Worm (Caenorhabditis elegans) whole organism, L3 larva: ENCODE data around the gene calu-1.

Experiments used
- R02D3.7 ChIP-seq: fragments of 150-350 bp; optimal IDR thresholded peaks from 2 replicates; lab custom pipeline; 2014; ENCODE audit warnings: missing biosample characterization, missing genetic modification characterization
- aly-2 ChIP-seq: fragments of 150-350 bp; optimal IDR thresholded peaks from 2 replicates; lab custom pipeline; 2014; ENCODE audit warnings: missing biosample characterization, missing genetic modification characterization
- ama-1 ChIP-seq: fragments of 150-350 bp; optimal IDR thresholded peaks from 2 replicates; lab custom pipeline; 2018
- ceh-16 ChIP-seq: sonication (generic microtip); optimal IDR thresholded peaks from 2 replicates; lab custom pipeline; 2017; ENCODE audit warnings: missing biosample characterization, missing genetic modification characterization
- ceh-28 ChIP-seq: fragments of 150-350 bp; optimal IDR thresholded peaks from 2 replicates; lab custom pipeline; 2014; ENCODE audit warnings: missing biosample characterization, missing genetic modification reagents, missing genetic modification characterization
- ceh-82 ChIP-seq: fragments of 150-350 bp; optimal IDR thresholded peaks from 2 replicates; lab custom pipeline; 2014; ENCODE audit warnings: missing biosample characterization, missing genetic modification characterization
- ceh-9 ChIP-seq: sonication (generic microtip); optimal IDR thresholded peaks from 2 replicates; lab custom pipeline; 2018; ENCODE audit warnings: missing biosample characterization, missing genetic modification characterization
- daf-12 ChIP-seq: fragments of 150-350 bp; optimal IDR thresholded peaks from 2 replicates; lab custom pipeline; 2014; ENCODE audit warnings: missing biosample characterization, missing genetic modification reagents, missing genetic modification characterization
- egl-27 ChIP-seq: sonication (generic microtip); optimal IDR thresholded peaks from 4 replicates; lab custom pipeline; 2017; ENCODE audit warnings: missing biosample characterization, missing genetic modification reagents, missing genetic modification characterization
- egl-5 ChIP-seq: fragments of 150-350 bp; optimal IDR thresholded peaks from 2 replicates; lab custom pipeline; 2017; ENCODE audit warnings: missing biosample characterization, missing genetic modification reagents, missing genetic modification characterization, inconsistent platforms
- elt-1 ChIP-seq: fragments of 150-350 bp; optimal IDR thresholded peaks from 2 replicates; lab custom pipeline; 2014; ENCODE audit warnings: missing biosample characterization, missing genetic modification characterization
- elt-2 ChIP-seq: sonication (generic microtip); optimal IDR thresholded peaks from 2 replicates; lab custom pipeline; 2016; ENCODE audit warnings: missing genetic modification reagents, mild to moderate bottlenecking, missing genetic modification characterization, missing compliant biosample characterization
- elt-3 ChIP-seq, 3 experiments: fragments of 150-350 bp in 1 of 3; sonication (generic microtip) in 2 of 3; optimal IDR thresholded peaks; 2 replicates in 2 of 3; 4 replicates in 1 of 3; lab custom pipeline; 2014 to 2017; ENCODE audit warnings: missing biosample characterization in 3 of 3, missing genetic modification characterization in 3 of 3
- eor-1 ChIP-seq, 2 experiments: fragments of 150-350 bp; optimal IDR thresholded peaks; 2 replicates each; lab custom pipeline; 2014 to 2018; ENCODE audit warnings: missing biosample characterization in 2 of 2, missing genetic modification characterization in 2 of 2
- fkh-10 ChIP-seq: sonication (generic microtip); optimal IDR thresholded peaks from 2 replicates; lab custom pipeline; 2017; ENCODE audit warnings: missing biosample characterization, missing genetic modification reagents, missing genetic modification characterization
- fkh-2 ChIP-seq: fragments of 150-350 bp; optimal IDR thresholded peaks from 2 replicates; lab custom pipeline; 2014; ENCODE audit warnings: missing biosample characterization, missing genetic modification reagents, missing genetic modification characterization
- fos-1 ChIP-seq: fragments of 150-350 bp; optimal IDR thresholded peaks from 2 replicates; lab custom pipeline; 2014; ENCODE audit warnings: missing biosample characterization, missing genetic modification characterization
- hmg-11 ChIP-seq: sonication (generic microtip); optimal IDR thresholded peaks from 2 replicates; lab custom pipeline; 2016; ENCODE audit warnings: missing genetic modification characterization, missing compliant biosample characterization
- jun-1 ChIP-seq: fragments of 150-350 bp; optimal IDR thresholded peaks from 2 replicates; lab custom pipeline; 2014; ENCODE audit warnings: missing biosample characterization, missing genetic modification reagents, missing genetic modification characterization
- lin-15B ChIP-seq: fragments of 150-350 bp; optimal IDR thresholded peaks from 2 replicates; lab custom pipeline; 2014; ENCODE audit warnings: missing biosample characterization, missing genetic modification characterization
- lin-39 ChIP-seq: fragments of 150-350 bp; optimal IDR thresholded peaks from 2 replicates; lab custom pipeline; 2018; ENCODE audit warnings: missing biosample characterization, missing genetic modification reagents, missing genetic modification characterization
- lsy-12 ChIP-seq: sonication (generic microtip); optimal IDR thresholded peaks from 2 replicates; lab custom pipeline; 2016; ENCODE audit warnings: mild to moderate bottlenecking, missing genetic modification characterization, missing compliant biosample characterization
- mml-1 ChIP-seq: fragments of 150-350 bp; sonication (generic microtip); optimal IDR thresholded peaks from 3 replicates; lab custom pipeline; 2014; ENCODE audit warnings: missing biosample characterization, missing genetic modification characterization
- nfya-1 ChIP-seq: sonication (generic microtip); optimal IDR thresholded peaks from 2 replicates; lab custom pipeline; 2017; ENCODE audit warnings: missing genetic modification characterization, mild to moderate bottlenecking, missing compliant biosample characterization, antibody characterized with exemption, moderate library complexity; ENCODE audit not compliant: insufficient read depth
- nhr-11 ChIP-seq: fragments of 150-350 bp; optimal IDR thresholded peaks from 2 replicates; lab custom pipeline; 2014; ENCODE audit warnings: missing biosample characterization, missing genetic modification characterization
- nhr-12 ChIP-seq: fragments of 150-350 bp; optimal IDR thresholded peaks from 2 replicates; lab custom pipeline; 2014; ENCODE audit warnings: missing biosample characterization, missing genetic modification characterization
- nhr-23 ChIP-seq: fragments of 150-350 bp; optimal IDR thresholded peaks from 2 replicates; lab custom pipeline; 2014; ENCODE audit warnings: missing biosample characterization, missing genetic modification reagents, missing genetic modification characterization
- nhr-237 ChIP-seq: fragments of 150-350 bp; optimal IDR thresholded peaks from 2 replicates; lab custom pipeline; 2014; ENCODE audit warnings: missing biosample characterization, missing genetic modification characterization
- nhr-25 ChIP-seq: sonication (generic microtip); optimal IDR thresholded peaks from 2 replicates; lab custom pipeline; 2017; ENCODE audit warnings: missing biosample characterization, missing genetic modification characterization
- nhr-28 ChIP-seq: fragments of 150-350 bp; optimal IDR thresholded peaks from 2 replicates; lab custom pipeline; 2014; ENCODE audit warnings: missing biosample characterization, missing genetic modification characterization
- nhr-43 ChIP-seq: sonication (generic microtip); optimal IDR thresholded peaks from 2 replicates; lab custom pipeline; 2016; ENCODE audit warnings: mild to moderate bottlenecking, missing genetic modification characterization, missing compliant biosample characterization; ENCODE audit not compliant: poor library complexity, severe bottlenecking
- nhr-67 ChIP-seq: fragments of 150-350 bp; optimal IDR thresholded peaks from 2 replicates; lab custom pipeline; 2014; ENCODE audit warnings: missing biosample characterization, missing genetic modification characterization
- nhr-76 ChIP-seq: fragments of 150-350 bp; sonication (generic microtip); optimal IDR thresholded peaks from 5 replicates; lab custom pipeline; 2014; ENCODE audit warnings: missing biosample characterization, missing genetic modification characterization
- nhr-77 ChIP-seq: fragments of 150-350 bp; optimal IDR thresholded peaks from 2 replicates; lab custom pipeline; 2014; ENCODE audit warnings: missing biosample characterization, missing genetic modification characterization
- pha-4 ChIP-seq: fragments of 150-350 bp; optimal IDR thresholded peaks from 2 replicates; lab custom pipeline; 2014; ENCODE audit warnings: missing biosample characterization, missing genetic modification reagents, missing genetic modification characterization
- pqm-1 ChIP-seq: fragments of 150-350 bp; optimal IDR thresholded peaks from 2 replicates; lab custom pipeline; 2017; ENCODE audit warnings: missing biosample characterization, missing genetic modification characterization, inconsistent platforms
- sea-2 ChIP-seq: fragments of 150-350 bp; sonication (generic microtip); optimal IDR thresholded peaks from 4 replicates; lab custom pipeline; 2014; ENCODE audit warnings: missing biosample characterization, missing genetic modification reagents, missing genetic modification characterization
- skn-1 ChIP-seq: fragments of 150-350 bp; optimal IDR thresholded peaks from 2 replicates; lab custom pipeline; 2014; ENCODE audit warnings: missing biosample characterization, missing genetic modification characterization
- snpc-4 ChIP-seq: fragments of 150-350 bp; optimal IDR thresholded peaks from 2 replicates; lab custom pipeline; 2014; ENCODE audit warnings: missing biosample characterization, missing genetic modification characterization
- tbx-2 ChIP-seq: sonication (generic microtip); optimal IDR thresholded peaks from 2 replicates; lab custom pipeline; 2016; ENCODE audit warnings: mild to moderate bottlenecking, missing genetic modification characterization, missing compliant biosample characterization
- unc-62 ChIP-seq: fragments of 150-350 bp; sonication (generic microtip); optimal IDR thresholded peaks from 4 replicates; lab custom pipeline; 2014; ENCODE audit warnings: missing biosample characterization, missing genetic modification reagents, missing genetic modification characterization
- zag-1 ChIP-seq: fragments of 150-350 bp; optimal IDR thresholded peaks from 2 replicates; lab custom pipeline; 2014; ENCODE audit warnings: missing biosample characterization, missing genetic modification characterization
- ztf-11 ChIP-seq: fragments of 150-350 bp; optimal IDR thresholded peaks from 2 replicates; lab custom pipeline; 2014; ENCODE audit warnings: missing biosample characterization, missing genetic modification characterization
- ztf-4 ChIP-seq: fragments of 150-350 bp; optimal IDR thresholded peaks from 2 replicates; lab custom pipeline; 2014; ENCODE audit warnings: missing biosample characterization, missing genetic modification characterization

Gene calu-1

ce11 chrX:4978103-4978502 is 7.4 kb upstream of the calu-1 start:
- TF ChIP-seq hmg-11 (no peak), jun-1 (no peak), egl-5 (tag; lab: Kevin White, UChicago) (no peak), pha-4 (no peak), ceh-16 (tag; lab: Kevin White, UChicago) (no peak), nfya-1 (tag; lab: Kevin White, UChicago) (no peak), ama-1 (lab: Kevin White, UChicago) (no peak), fkh-10 (no peak), ceh-82 (tag; lab: Kevin White, UChicago) (no peak), nhr-77 (tag; lab: Kevin White, UChicago) (no peak), tbx-2 (tag; lab: Kevin White, UChicago) (no peak), nhr-237 (no peak), unc-62 (no peak), zag-1 (tag; lab: Kevin White, UChicago) (no peak), egl-27 (no peak)

- no peak for TF ChIP-seq elt-2
Observed at ce11 chrX:4976530-4976929, 5.8 kb upstream of the calu-1 start, which contains the start of gene lfi-1. Gene lfi-1 (plus strand): TSS chrX:4976830.

- TF ChIP-seq fos-1 (tag; lab: Kevin White, UChicago) (no peak), nhr-28 (tag; lab: Kevin White, UChicago) (no peak), aly-2 (tag; lab: Kevin White, UChicago) (no peak), elt-3 (tag; optimal IDR thresholded peaks at IDR 0.05; lab: Kevin White, UChicago) (no peak), ceh-9 (tag; lab: Kevin White, UChicago) (no peak), nhr-237 (no peak), fkh-10 (no peak), sea-2 (GFP tag; lab: Kevin White, UChicago) (no peak), snpc-4 (no peak), hmg-11 (no peak), eor-1 (tag; optimal IDR thresholded peaks at IDR 0.05; lab: Kevin White, UChicago) (no peak), nhr-43 (tag; lab: Kevin White, UChicago) (no peak), mml-1 (no peak), nhr-23 (tag; lab: Kevin White, UChicago) (no peak), lin-15B (tag; lab: Kevin White, UChicago) (no peak), fkh-2 (no peak), nhr-11 (tag; lab: Kevin White, UChicago) (no peak), elt-1 (tag; lab: Kevin White, UChicago) (no peak), R02D3.7 (no peak)
Observed at ce11 chrX:4974486-4974885, 3.8 kb upstream of the calu-1 start.

- TF ChIP-seq nhr-237 (no peak), nhr-25 (tag; lab: Kevin White, UChicago) (peak; percentile 4), ztf-11 (tag; lab: Kevin White, UChicago) (no peak), snpc-4 (no peak), ama-1 (lab: Kevin White, UChicago) (no peak), elt-3 (tag; optimal IDR thresholded peaks at IDR 0.05; lab: Kevin White, UChicago) (peak in 1 of 3 experiments; percentile 3), ceh-16 (tag; lab: Kevin White, UChicago) (no peak), nhr-11 (tag; lab: Kevin White, UChicago) (no peak), daf-12 (no peak), nhr-28 (tag; lab: Kevin White, UChicago) (no peak), nhr-43 (tag; lab: Kevin White, UChicago) (peak; percentile 18), elt-2 (no peak), nhr-67 (tag; lab: Kevin White, UChicago) (no peak), nhr-76 (tag; lab: Kevin White, UChicago) (no peak), ceh-28 (tag; lab: Kevin White, UChicago) (no peak), eor-1 (tag; optimal IDR thresholded peaks at IDR 0.05; lab: Kevin White, UChicago) (no peak), tbx-2 (tag; lab: Kevin White, UChicago) (no peak), nhr-77 (tag; lab: Kevin White, UChicago) (no peak), mml-1 (no peak), pha-4 (no peak), unc-62 (no peak), aly-2 (tag; lab: Kevin White, UChicago) (no peak), ceh-82 (tag; lab: Kevin White, UChicago) (no peak), lin-39 (tag; lab: Kevin White, UChicago) (peak; percentile 30), ceh-9 (tag; lab: Kevin White, UChicago) (no peak), pqm-1 (no peak), nhr-23 (tag; lab: Kevin White, UChicago) (peak; percentile 87), nhr-12 (no peak), egl-5 (tag; lab: Kevin White, UChicago) (no peak), fos-1 (tag; lab: Kevin White, UChicago) (no peak), ztf-4 (tag; lab: Kevin White, UChicago) (no peak), lsy-12 (tag; lab: Kevin White, UChicago) (no peak), lin-15B (tag; lab: Kevin White, UChicago) (no peak), skn-1 (tag; lab: Kevin White, UChicago) (no peak)
Observed at ce11 chrX:4972039-4972581, 1.4 kb upstream of the calu-1 start.
